Worm (Caenorhabditis elegans) whole organism, mixed stage, embryonic: Measurements from ENCODE around the gene Y67D8A.2.

Experiments used
- M03D4.4 ChIP-seq: sonication (generic microtip); optimal IDR thresholded peaks from 2 replicates; lab custom pipeline; 2017; ENCODE audit warnings: mild to moderate bottlenecking, missing genetic modification characterization, missing compliant biosample characterization
- bed-3 ChIP-seq: fragments of 200-800 bp; sonication (Bioruptor generic); optimal IDR thresholded peaks from 3 replicates; lab custom pipeline; 2018; ENCODE audit warnings: mild to moderate bottlenecking, missing genetic modification characterization, moderate library complexity, missing compliant biosample characterization
- blmp-1 ChIP-seq: fragments of 150-350 bp; optimal IDR thresholded peaks from 2 replicates; lab custom pipeline; 2014; ENCODE audit warnings: missing biosample characterization, missing genetic modification characterization
- ceh-39 ChIP-seq: fragments of 150-350 bp; optimal IDR thresholded peaks from 2 replicates; lab custom pipeline; 2014; ENCODE audit warnings: missing biosample characterization, missing genetic modification characterization
- ceh-43 ChIP-seq: fragments of 200-800 bp; sonication (Bioruptor generic); optimal IDR thresholded peaks from 2 replicates; lab custom pipeline; 2018; ENCODE audit warnings: mild to moderate bottlenecking, missing genetic modification characterization, moderate library complexity, missing compliant biosample characterization
- ceh-83 ChIP-seq: fragments of 200-800 bp; sonication (Bioruptor generic); optimal IDR thresholded peaks from 2 replicates; lab custom pipeline; 2018; ENCODE audit warnings: mild to moderate bottlenecking, missing genetic modification characterization, missing compliant biosample characterization
- ces-1 ChIP-seq: fragments of 150-350 bp; optimal IDR thresholded peaks from 2 replicates; lab custom pipeline; 2014; ENCODE audit warnings: missing biosample characterization, missing genetic modification reagents, missing genetic modification characterization
- cnd-1 ChIP-seq: fragments of 200-800 bp; sonication (Bioruptor generic); optimal IDR thresholded peaks from 2 replicates; lab custom pipeline; 2018; ENCODE audit warnings: mild to moderate bottlenecking, missing genetic modification characterization, missing compliant biosample characterization
- drap-1 ChIP-seq: fragments of 200-800 bp; sonication (Bioruptor generic); optimal IDR thresholded peaks from 3 replicates; lab custom pipeline; 2018; ENCODE audit warnings: mild to moderate bottlenecking, missing genetic modification characterization, missing compliant biosample characterization
- elt-1 ChIP-seq: sonication (generic microtip); optimal IDR thresholded peaks from 2 replicates; lab custom pipeline; 2017; ENCODE audit warnings: missing genetic modification characterization, mild to moderate bottlenecking, missing compliant biosample characterization, antibody characterized with exemption, moderate library complexity, borderline replicate concordance; ENCODE audit not compliant: insufficient read depth
- elt-3 ChIP-seq: fragments of 150-350 bp; optimal IDR thresholded peaks from 2 replicates; lab custom pipeline; 2014; ENCODE audit warnings: missing biosample characterization, missing genetic modification characterization
- flh-1 ChIP-seq: fragments of 200-800 bp; sonication (Bioruptor generic); optimal IDR thresholded peaks from 2 replicates; lab custom pipeline; 2018; ENCODE audit warnings: mild to moderate bottlenecking, missing genetic modification characterization, moderate library complexity, missing compliant biosample characterization
- hlh-1 ChIP-seq: fragments of 150-350 bp; optimal IDR thresholded peaks from 2 replicates; lab custom pipeline; 2014; ENCODE audit warnings: missing biosample characterization, missing genetic modification reagents, missing genetic modification characterization
- lin-13 ChIP-seq: fragments of 150-350 bp; optimal IDR thresholded peaks from 2 replicates; lab custom pipeline; 2014; ENCODE audit warnings: missing biosample characterization, missing genetic modification characterization
- lin-32 ChIP-seq: fragments of 200-800 bp; sonication (Bioruptor generic); optimal IDR thresholded peaks from 2 replicates; lab custom pipeline; 2018; ENCODE audit warnings: mild to moderate bottlenecking, missing genetic modification characterization, missing compliant biosample characterization
- lsy-2 ChIP-seq: fragments of 150-350 bp; optimal IDR thresholded peaks from 2 replicates; lab custom pipeline; 2014; ENCODE audit warnings: missing biosample characterization, missing genetic modification characterization
- mab-5 ChIP-seq: fragments of 150-350 bp; optimal IDR thresholded peaks from 2 replicates; lab custom pipeline; 2014; ENCODE audit warnings: missing biosample characterization, missing genetic modification characterization
- mls-2 ChIP-seq: sonication (generic microtip); optimal IDR thresholded peaks from 2 replicates; lab custom pipeline; 2016; ENCODE audit warnings: mild to moderate bottlenecking, missing genetic modification characterization, moderate library complexity, missing compliant biosample characterization
- nhr-12 ChIP-seq: fragments of 150-350 bp; optimal IDR thresholded peaks from 2 replicates; lab custom pipeline; 2014; ENCODE audit warnings: missing biosample characterization, missing genetic modification characterization
- nhr-2 ChIP-seq: fragments of 150-350 bp; optimal IDR thresholded peaks from 2 replicates; lab custom pipeline; 2014; ENCODE audit warnings: missing biosample characterization, missing genetic modification characterization
- nhr-237 ChIP-seq: fragments of 150-350 bp; optimal IDR thresholded peaks from 2 replicates; lab custom pipeline; 2014; ENCODE audit warnings: missing biosample characterization, missing genetic modification characterization
- nhr-28 ChIP-seq: fragments of 150-350 bp; optimal IDR thresholded peaks from 2 replicates; lab custom pipeline; 2014; ENCODE audit warnings: missing biosample characterization, missing genetic modification characterization
- nhr-76 ChIP-seq: sonication (generic microtip); optimal IDR thresholded peaks from 2 replicates; lab custom pipeline; 2017; ENCODE audit warnings: missing biosample characterization, missing genetic modification characterization
- pha-4 ChIP-seq: fragments of 150-350 bp; optimal IDR thresholded peaks from 2 replicates; lab custom pipeline; 2018; ENCODE audit warnings: missing biosample characterization, missing genetic modification reagents, missing genetic modification characterization
- sem-2 ChIP-seq: fragments of 200-800 bp; sonication (Bioruptor generic); optimal IDR thresholded peaks from 2 replicates; lab custom pipeline; 2018; ENCODE audit warnings: mild to moderate bottlenecking, missing genetic modification characterization, missing compliant biosample characterization
- snpc-4 ChIP-seq: fragments of 150-350 bp; optimal IDR thresholded peaks from 2 replicates; lab custom pipeline; 2014; ENCODE audit warnings: missing biosample characterization, missing genetic modification characterization
- tbx-8 ChIP-seq: fragments of 200-800 bp; sonication (Bioruptor generic); optimal IDR thresholded peaks from 2 replicates; lab custom pipeline; 2018; ENCODE audit warnings: mild to moderate bottlenecking, missing genetic modification characterization, moderate library complexity, missing compliant biosample characterization
- unc-39 ChIP-seq: fragments of 150-350 bp; optimal IDR thresholded peaks from 2 replicates; lab custom pipeline; 2014; ENCODE audit warnings: missing biosample characterization, missing genetic modification characterization
- unc-62 ChIP-seq: fragments of 150-350 bp; optimal IDR thresholded peaks from 2 replicates; lab custom pipeline; 2014; ENCODE audit warnings: missing biosample characterization, missing genetic modification reagents, missing genetic modification characterization
- zip-8 ChIP-seq: fragments of 150-350 bp; optimal IDR thresholded peaks from 2 replicates; lab custom pipeline; 2014; ENCODE audit warnings: missing biosample characterization, missing genetic modification characterization
- ztf-11 ChIP-seq: fragments of 150-350 bp; optimal IDR thresholded peaks from 2 replicates; lab custom pipeline; 2014; ENCODE audit warnings: missing biosample characterization, missing genetic modification characterization

Y67D8A.2 gene

DNA sequence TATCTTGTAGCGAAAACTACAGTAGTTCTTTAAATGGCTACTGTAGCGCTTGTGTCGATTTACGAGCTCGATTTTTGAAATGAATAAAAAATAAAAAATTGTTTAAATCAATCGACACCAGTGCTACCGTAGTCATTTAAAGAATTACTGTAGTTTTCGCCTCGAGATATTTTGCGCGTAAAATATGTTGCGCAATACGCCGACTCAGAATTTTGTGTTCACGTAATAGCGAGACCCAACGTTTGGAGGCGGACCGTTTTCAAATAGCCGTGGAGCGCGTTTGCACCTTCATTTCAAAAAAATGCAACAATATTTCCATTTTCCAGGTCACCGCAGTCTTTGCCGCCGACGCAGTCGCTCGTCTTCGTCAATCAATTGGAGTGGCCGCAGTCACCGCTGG is 38.0 kb downstream of the Y67D8A.2 start:
- TF ChIP-seq zip-8 (tag; lab: Kevin White, UChicago) (peak; percentile 94), nhr-12 (tag; lab: Kevin White, UChicago) (no peak)

DNA sequence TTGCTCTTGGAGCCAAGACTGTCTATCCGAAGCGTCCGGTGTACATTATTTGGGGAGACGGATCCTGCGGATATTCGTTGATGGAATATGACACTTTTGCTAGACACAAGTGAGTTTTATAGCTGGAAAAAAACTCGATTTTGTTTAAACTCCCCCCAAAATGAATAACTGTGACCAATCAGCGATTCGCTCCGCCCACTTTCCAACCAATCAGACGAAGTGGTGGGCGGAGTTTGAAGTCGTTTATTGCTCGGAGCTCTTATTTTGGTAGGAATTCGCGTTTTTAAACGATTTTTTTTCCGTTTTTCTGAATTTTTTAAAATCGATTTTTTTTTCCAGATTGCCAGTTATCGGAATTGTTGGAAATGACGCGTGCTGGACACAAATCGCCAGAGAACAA is 39.5 kb downstream of the Y67D8A.2 start:
- TF ChIP-seq cnd-1 (tag; lab: Kevin White, UChicago) (no peak), lin-32 (GFP tag; lab: Kevin White, UChicago) (no peak)

DNA sequence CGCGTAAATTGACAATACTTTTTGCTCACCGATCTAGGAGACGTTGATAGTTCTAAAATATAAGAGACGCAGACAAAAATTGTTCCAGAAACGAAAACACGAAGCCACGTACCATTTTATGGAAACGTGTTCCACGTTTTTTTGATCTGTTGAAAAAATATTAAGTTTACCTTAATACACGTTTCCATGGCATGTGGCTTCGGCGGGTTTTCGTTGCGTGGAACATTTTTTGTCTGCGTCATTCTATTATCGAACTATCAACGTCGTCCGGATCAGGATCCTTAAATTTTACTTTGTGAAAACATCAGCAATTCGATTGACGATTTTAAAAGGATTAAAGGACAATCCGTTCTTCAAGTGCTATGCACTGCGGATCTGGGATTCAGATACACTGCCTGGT is 43.4 kb downstream of the Y67D8A.2 start, which contains the start of gene T26C12.2:
T26C12.2 (minus strand) TSS at position 101 of the 400 bp plus-strand sequence.
- TF ChIP-seq ceh-39 (no peak), lin-13 (no peak), tbx-8 (no peak), zip-8 (tag; lab: Kevin White, UChicago) (no peak), elt-1 (tag; lab: Kevin White, UChicago) (no peak), nhr-12 (tag; lab: Kevin White, UChicago) (no peak), hlh-1 (no peak), bed-3 (GFP tag; lab: Kevin White, UChicago) (no peak), lin-32 (GFP tag; lab: Kevin White, UChicago) (no peak), ces-1 (GFP tag; lab: Kevin White, UChicago) (no peak), ceh-43 (GFP tag; lab: Kevin White, UChicago) (no peak), nhr-76 (tag; lab: Kevin White, UChicago) (no peak), drap-1 (GFP tag; lab: Kevin White, UChicago) (no peak)

DNA sequence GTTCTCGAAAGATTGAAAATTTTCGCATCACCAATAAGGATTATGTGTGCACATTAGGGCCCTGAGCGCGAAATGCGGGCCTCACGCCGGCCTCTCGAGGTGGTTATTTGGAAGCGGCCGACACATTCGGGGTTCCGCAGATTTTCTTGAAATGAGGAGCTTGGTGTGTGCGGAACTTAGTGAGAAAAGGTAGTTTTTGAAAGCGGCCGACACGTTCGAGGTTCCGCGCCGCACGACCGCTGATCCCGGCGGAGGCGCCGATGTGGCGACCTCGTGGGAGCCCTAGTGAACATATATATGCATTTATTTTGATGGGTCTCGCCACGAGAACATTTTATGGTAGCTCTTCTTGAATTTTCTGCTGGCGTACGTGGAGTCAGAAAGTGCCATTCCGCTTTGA is 44.6 kb downstream of the Y67D8A.2 start:
- TF ChIP-seq nhr-237 (no peak), lsy-2 (tag; lab: Kevin White, UChicago) (no peak), blmp-1 (tag; lab: Kevin White, UChicago) (no peak), hlh-1 (no peak), snpc-4 (tag; lab: Kevin White, UChicago) (no peak), zip-8 (tag; lab: Kevin White, UChicago) (no peak), M03D4.4 (no peak), ces-1 (GFP tag; lab: Kevin White, UChicago) (no peak), sem-2 (GFP tag; lab: Kevin White, UChicago) (no peak), flh-1 (GFP tag; lab: Kevin White, UChicago) (no peak), elt-3 (tag; lab: Kevin White, UChicago) (no peak), pha-4 (tag; lab: Kevin White, UChicago) (no peak), ztf-11 (tag; lab: Kevin White, UChicago) (no peak)

DNA sequence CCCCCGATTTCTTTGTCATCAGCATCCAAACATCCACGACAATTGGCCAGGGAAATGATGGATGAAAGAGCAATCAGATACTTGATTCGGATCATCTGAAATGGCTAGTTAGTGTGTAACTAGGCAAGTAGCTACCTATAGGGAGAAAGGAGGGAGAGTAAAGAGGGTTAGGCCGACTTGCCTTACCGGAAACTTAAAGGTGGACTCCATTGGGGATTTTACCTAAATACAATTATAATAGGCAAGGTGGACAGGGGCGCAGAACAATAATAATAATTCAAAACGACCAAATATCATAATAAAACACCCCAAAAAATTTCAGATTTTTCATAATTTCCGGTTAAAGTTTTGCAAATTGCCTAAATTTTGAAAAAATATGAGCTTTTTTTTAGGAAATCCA is 45.3 kb downstream of the Y67D8A.2 start, which contains the start of gene clec-173:
clec-173 (minus strand) TSS at position 101 of the 400 bp plus-strand sequence.
- TF ChIP-seq snpc-4 (tag; lab: Kevin White, UChicago) (no peak), unc-39 (tag; lab: Kevin White, UChicago) (no peak), cnd-1 (tag; lab: Kevin White, UChicago) (no peak), mls-2 (tag; lab: Kevin White, UChicago) (no peak), elt-3 (tag; lab: Kevin White, UChicago) (no peak), ceh-83 (GFP tag; lab: Kevin White, UChicago) (no peak), ces-1 (GFP tag; lab: Kevin White, UChicago) (no peak), nhr-2 (tag; lab: Kevin White, UChicago) (no peak), nhr-12 (tag; lab: Kevin White, UChicago) (no peak), tbx-8 (no peak), nhr-28 (tag; lab: Kevin White, UChicago) (no peak), lsy-2 (tag; lab: Kevin White, UChicago) (no peak), unc-62 (GFP tag; lab: Kevin White, UChicago) (no peak), mab-5 (tag; lab: Kevin White, UChicago) (no peak), drap-1 (GFP tag; lab: Kevin White, UChicago) (no peak), elt-1 (tag; lab: Kevin White, UChicago) (no peak), blmp-1 (tag; lab: Kevin White, UChicago) (no peak)
